Worm (Caenorhabditis elegans) whole organism, young adult: ENCODE data around the gene vps-45.

Experiments used
- athp-1 ChIP-seq: sonication (generic microtip); optimal IDR thresholded peaks from 2 replicates; lab custom pipeline; 2017; ENCODE audit warnings: mild to moderate bottlenecking, missing genetic modification characterization, missing compliant biosample characterization
- rpc-1 ChIP-seq, 2 experiments: fragments of 150-350 bp in 1 of 2; sonication (generic microtip) in 1 of 2; optimal IDR thresholded peaks; 2 replicates each; lab custom pipeline; 2014 to 2018; ENCODE audit warnings: missing biosample characterization in 1 of 2, missing genetic modification characterization in 1 of 2, missing genetic modification reagents in 1 of 2, missing genotype in 1 of 2

DNA sequence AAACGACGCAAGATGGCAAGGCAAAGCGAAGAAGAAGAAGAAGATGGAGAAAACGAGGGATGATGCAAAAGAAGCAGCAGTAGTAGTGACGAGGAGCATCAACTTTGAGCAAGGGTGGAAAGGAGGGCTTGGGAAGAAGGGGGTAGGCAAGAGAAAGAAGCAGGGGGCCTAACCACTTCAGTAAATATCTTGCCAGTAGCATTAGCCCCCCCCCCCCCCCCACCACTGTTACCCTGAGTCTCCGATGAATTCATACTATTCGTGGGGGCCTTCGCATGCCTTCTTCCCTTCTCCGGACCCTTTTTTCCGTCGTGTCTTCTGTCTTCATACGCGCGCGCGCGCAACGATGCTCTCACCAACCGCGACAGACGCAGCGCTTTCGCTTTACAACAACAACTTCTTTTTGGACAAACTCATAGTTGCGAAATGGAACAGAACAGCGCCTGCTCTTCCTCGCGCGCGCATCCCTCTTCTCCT, 47.2 kb upstream of the vps-45 start:
- TF ChIP-seq rpc-1 (optimal IDR thresholded peaks at IDR 0.05; lab: Kevin White, UChicago): no peak
- TF ChIP-seq rpc-1 (tag; optimal IDR thresholded peaks at IDR 0.05; lab: Kevin White, UChicago): no peak
- no peak for TF ChIP-seq athp-1 (tag; lab: Kevin White, UChicago)
